Worm (Caenorhabditis elegans): ENCODE measurements around the gene str-162.

The str-162 gene

DNA sequence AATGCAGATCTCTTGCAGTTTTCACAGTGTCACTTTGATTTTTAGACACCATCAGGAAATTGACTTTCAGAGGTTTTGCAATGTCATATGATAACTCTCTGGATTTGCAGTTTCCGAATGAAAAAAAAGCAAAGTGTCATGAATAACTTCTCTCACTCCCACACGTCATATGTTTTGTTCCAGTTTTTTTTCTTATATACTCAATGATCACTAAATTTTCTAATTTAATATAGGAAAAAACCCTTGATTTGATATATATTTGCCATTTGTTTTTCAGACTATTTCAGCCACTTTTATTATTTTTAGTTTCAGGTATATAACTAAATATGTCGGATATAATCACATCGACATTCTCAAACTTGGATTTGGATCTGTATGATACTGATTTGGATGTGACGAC lies 45.3 kb downstream of the str-162 start, which contains the start of gene C09B9.1:
Gene C09B9.1, plus strand, starts transcription at position 301 of the 400 bp plus-strand sequence.
- TF ChIP-seq unc-98 (GFP tag; IDR thresholded peaks at IDR 0.05), result no peak
- no peak for TF ChIP-seq lin-39 (tag; optimal IDR thresholded peaks at IDR 0.05)
- TF ChIP-seq irx-1 (tag; optimal IDR thresholded peaks at IDR 0.05), result no peak
- TF ChIP-seq dpl-1 (GFP tag; optimal IDR thresholded peaks at IDR 0.05), result no peak
- TF ChIP-seq nhr-90 (tag; optimal IDR thresholded peaks at IDR 0.05; ENCODE audit: poor library complexity), result no peak
- no peak for TF ChIP-seq zag-1 (tag; optimal IDR thresholded peaks at IDR 0.05)
- TF ChIP-seq jun-1 (tag; optimal IDR thresholded peaks at IDR 0.05), result no peak
- TF ChIP-seq nhr-76 (tag; optimal IDR thresholded peaks at IDR 0.05), result no peak
- no peak for TF ChIP-seq lin-14 (GFP tag; optimal IDR thresholded peaks at IDR 0.05)
- no peak for TF ChIP-seq tbx-2 (tag; optimal IDR thresholded peaks at IDR 0.05)
- no peak for TF ChIP-seq aha-1 (tag; optimal IDR thresholded peaks at IDR 0.05)
- no peak for TF ChIP-seq unc-30 (tag; optimal IDR thresholded peaks at IDR 0.05)
- TF ChIP-seq fkh-10 (GFP tag; optimal IDR thresholded peaks at IDR 0.05), result no peak
- TF ChIP-seq efl-3 (GFP tag; optimal IDR thresholded peaks at IDR 0.05), result no peak
- no peak for TF ChIP-seq alr-1 (tag; optimal IDR thresholded peaks at IDR 0.05; ENCODE audit: borderline replicate concordance)
- no peak for TF ChIP-seq unc-130 (tag; optimal IDR thresholded peaks at IDR 0.05)

DNA sequence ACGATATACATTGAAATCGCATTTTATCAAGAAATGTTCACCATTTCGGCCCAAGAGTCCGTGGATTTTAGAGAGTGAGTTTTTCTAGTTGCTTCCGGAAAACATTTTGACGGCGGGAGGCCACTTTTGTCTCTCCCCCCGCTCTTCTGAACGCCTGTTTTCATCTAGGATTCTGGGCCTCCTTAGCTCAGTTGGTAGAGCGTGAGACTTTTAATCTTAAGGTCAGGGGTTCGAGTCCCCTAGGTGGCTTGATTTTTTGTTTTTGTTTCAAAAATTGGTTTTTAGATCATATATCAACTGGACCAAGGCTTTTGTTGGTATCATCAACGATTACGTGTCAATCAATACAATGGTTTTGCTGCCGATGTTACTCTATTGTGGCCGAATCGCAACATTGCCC lies 46.6 kb downstream of the str-162 start:
- TF ChIP-seq grh-1 (GFP tag; IDR thresholded peaks at IDR 0.05) (no peak), ceh-88 (GFP tag; IDR thresholded peaks at IDR 0.05) (no peak), nhr-85 (tag) (peak; percentile 49), jun-1 (tag; optimal IDR thresholded peaks at IDR 0.05) (no peak), sup-37 (GFP tag; optimal IDR thresholded peaks at IDR 0.05) (no peak), fos-1 (tag; optimal IDR thresholded peaks at IDR 0.05) (no peak)

Data from whole organism, L1 larva.